Fruit fly (Drosophila melanogaster) whole organism, wandering third instar larva: ENCODE measurements around the gene CG9674.

Experiments used
- Abd-B ChIP-seq: fragments of >200 bp; optimal IDR thresholded peaks from 2 replicates; lab custom pipeline; 2017; ENCODE audit warnings: missing biosample characterization, missing genetic modification characterization
- CG32264 ChIP-seq: fragments of 200-800 bp; sonication (Bioruptor generic); optimal IDR thresholded peaks from 2 replicates; lab custom pipeline; 2016; ENCODE audit warnings: missing biosample characterization, missing genetic modification characterization
- CG9705 ChIP-seq: fragments of 200-800 bp; sonication (Bioruptor generic); optimal IDR thresholded peaks from 2 replicates; lab custom pipeline; 2018; ENCODE audit warnings: missing biosample characterization, mild to moderate bottlenecking, missing genetic modification characterization
- CrebA ChIP-seq: fragments of 200-800 bp; sonication (Bioruptor generic); optimal IDR thresholded peaks from 2 replicates; lab custom pipeline; 2016; ENCODE audit warnings: missing biosample characterization, mild to moderate bottlenecking, missing genetic modification characterization, borderline replicate concordance
- Dfd ChIP-seq: fragments of >200 bp; optimal IDR thresholded peaks from 2 replicates; lab custom pipeline; 2017; ENCODE audit warnings: missing biosample characterization, missing genetic modification characterization
- Dif ChIP-seq: fragments of 200-275, 200-300 bp; sonication (Bioruptor generic); optimal IDR thresholded peaks from 2 replicates; lab custom pipeline; 2018; ENCODE audit warnings: missing biosample characterization, missing genetic modification characterization; ENCODE audit not compliant: partially characterized antibody
- GATAd ChIP-seq: sonication (Bioruptor generic); optimal IDR thresholded peaks from 2 replicates; lab custom pipeline; 2016; ENCODE audit warnings: missing biosample characterization, missing genetic modification characterization
- HLH106 ChIP-seq: fragments of 200-800 bp; optimal IDR thresholded peaks from 3 replicates; lab custom pipeline; 2019; ENCODE audit warnings: missing biosample characterization, mild to moderate bottlenecking, missing genetic modification characterization, moderate library complexity
- Hnf4 ChIP-seq: fragments of 200-800 bp; sonication (Bioruptor generic); optimal IDR thresholded peaks from 2 replicates; lab custom pipeline; 2016; ENCODE audit warnings: missing biosample characterization, mild to moderate bottlenecking, missing genetic modification characterization
- Hr78 ChIP-seq: fragments of >200 bp; optimal IDR thresholded peaks from 2 replicates; lab custom pipeline; 2017; ENCODE audit warnings: missing biosample characterization, missing genetic modification characterization
- Hr83 ChIP-seq: fragments of 200-300 bp; sonication (Bioruptor generic); optimal IDR thresholded peaks from 2 replicates; lab custom pipeline; 2016; ENCODE audit warnings: missing biosample characterization, mild to moderate bottlenecking, missing genetic modification characterization, moderate library complexity; ENCODE audit not compliant: poor library complexity, severe bottlenecking
- Jra ChIP-seq: sonication (Bioruptor generic); optimal IDR thresholded peaks from 2 replicates; lab custom pipeline; 2016; ENCODE audit warnings: missing biosample characterization, missing genetic modification characterization
- Mio ChIP-seq: sonication (Bioruptor generic); optimal IDR thresholded peaks from 2 replicates; lab custom pipeline; 2016; ENCODE audit warnings: missing biosample characterization, missing genetic modification characterization
- Myc ChIP-seq: fragments of >200 bp; optimal IDR thresholded peaks from 2 replicates; lab custom pipeline; 2017
- N ChIP-seq: fragments of >200 bp; optimal IDR thresholded peaks from 2 replicates; lab custom pipeline; 2018; ENCODE audit warnings: missing biosample characterization, missing external identifiers, missing genetic modification characterization
- OdsH ChIP-seq: fragments of 200-800 bp; sonication (Bioruptor generic); optimal IDR thresholded peaks from 2 replicates; lab custom pipeline; 2016; ENCODE audit warnings: missing biosample characterization, mild to moderate bottlenecking, missing genetic modification characterization
- Rel ChIP-seq, 2 experiments: fragments of 200-800 bp; sonication (Bioruptor generic) in 1 of 2; optimal IDR thresholded peaks; 2 replicates in 1 of 2; 3 replicates in 1 of 2; lab custom pipeline; 2016 to 2019; ENCODE audit warnings: mild to moderate bottlenecking in 2 of 2, missing biosample characterization in 2 of 2, missing genetic modification characterization in 2 of 2, moderate library complexity in 1 of 2
- Sp1 ChIP-seq: fragments of 200-800 bp; sonication (Bioruptor generic); optimal IDR thresholded peaks from 3 replicates; lab custom pipeline; 2019; ENCODE audit warnings: missing biosample characterization, mild to moderate bottlenecking, missing genetic modification characterization, moderate library complexity
- Vsx2 ChIP-seq: fragments of 200-300, 225-300 bp; sonication (Bioruptor generic); optimal IDR thresholded peaks from 2 replicates; lab custom pipeline; 2018; ENCODE audit warnings: missing biosample characterization, missing genetic modification characterization; ENCODE audit not compliant: partially characterized antibody
- br ChIP-seq: fragments of 200-800 bp; sonication (Bioruptor generic); optimal IDR thresholded peaks from 2 replicates; lab custom pipeline; 2016; ENCODE audit warnings: missing biosample characterization, missing genetic modification characterization
- brk ChIP-seq: fragments of 200-800 bp; sonication (Bioruptor generic); optimal IDR thresholded peaks from 2 replicates; lab custom pipeline; 2016; ENCODE audit warnings: missing biosample characterization, mild to moderate bottlenecking, missing genetic modification characterization
- dl ChIP-seq, 2 experiments: fragments of 175-275, 200-275 bp in 1 of 2; fragments of 200-275 bp in 1 of 2; sonication (Bioruptor generic); optimal IDR thresholded peaks; lab custom pipeline; 2018; ENCODE audit warnings: mild to moderate bottlenecking in 2 of 2, missing biosample characterization in 2 of 2, missing genetic modification characterization in 2 of 2, moderate library complexity in 2 of 2; ENCODE audit not compliant: partially characterized antibody in 2 of 2, insufficient read depth in 1 of 2
- dsf ChIP-seq: sonication (Bioruptor generic); optimal IDR thresholded peaks from 2 replicates; lab custom pipeline; 2016; ENCODE audit warnings: missing biosample characterization, missing genetic modification characterization, borderline replicate concordance
- ey ChIP-seq: fragments of 200-800 bp; sonication (Bioruptor generic); optimal IDR thresholded peaks from 2 replicates; lab custom pipeline; 2016; ENCODE audit warnings: missing biosample characterization, missing genetic modification characterization
- foxo ChIP-seq, 2 experiments: fragments of 200-800 bp; sonication (Bioruptor generic); optimal IDR thresholded peaks; 2 replicates in 1 of 2; 3 replicates in 1 of 2; lab custom pipeline; 2016 to 2017; ENCODE audit warnings: missing biosample characterization in 2 of 2, missing genetic modification characterization in 2 of 2
- h ChIP-seq: fragments of 200-800 bp; sonication (Bioruptor generic); optimal IDR thresholded peaks from 3 replicates; lab custom pipeline; 2016; ENCODE audit warnings: missing biosample characterization, mild to moderate bottlenecking, missing genetic modification characterization
- jim ChIP-seq: fragments of 175-275, 200-325 bp; sonication (Bioruptor generic); optimal IDR thresholded peaks from 2 replicates; lab custom pipeline; 2016; ENCODE audit warnings: missing biosample characterization, mild to moderate bottlenecking, missing genetic modification characterization
- pan ChIP-seq: fragments of >200 bp; optimal IDR thresholded peaks from 2 replicates; lab custom pipeline; 2017
- rgr ChIP-seq: fragments of 200-800 bp; sonication (Bioruptor generic); optimal IDR thresholded peaks from 3 replicates; lab custom pipeline; 2016; ENCODE audit warnings: missing biosample characterization, mild to moderate bottlenecking, missing genetic modification characterization
- sage ChIP-seq: fragments of 200-800 bp; sonication (Bioruptor generic); optimal IDR thresholded peaks from 2 replicates; lab custom pipeline; 2016; ENCODE audit warnings: missing biosample characterization, mild to moderate bottlenecking, missing genetic modification characterization
- sv ChIP-seq: fragments of 200-800 bp; sonication (Bioruptor generic); optimal IDR thresholded peaks from 3 replicates; lab custom pipeline; 2016; ENCODE audit warnings: missing biosample characterization, missing genetic modification characterization
- tai ChIP-seq: sonication (Bioruptor generic); optimal IDR thresholded peaks from 2 replicates; lab custom pipeline; 2016; ENCODE audit warnings: missing biosample characterization, missing genetic modification characterization
- usp ChIP-seq: fragments of >200 bp; optimal IDR thresholded peaks from 2 replicates; lab custom pipeline; 2017; ENCODE audit warnings: missing biosample characterization, missing genetic modification characterization
- woc ChIP-seq: sonication (Bioruptor generic); optimal IDR thresholded peaks from 2 replicates; lab custom pipeline; 2016; ENCODE audit warnings: missing biosample characterization, mild to moderate bottlenecking, missing genetic modification characterization

Gene CG9674

DNA sequence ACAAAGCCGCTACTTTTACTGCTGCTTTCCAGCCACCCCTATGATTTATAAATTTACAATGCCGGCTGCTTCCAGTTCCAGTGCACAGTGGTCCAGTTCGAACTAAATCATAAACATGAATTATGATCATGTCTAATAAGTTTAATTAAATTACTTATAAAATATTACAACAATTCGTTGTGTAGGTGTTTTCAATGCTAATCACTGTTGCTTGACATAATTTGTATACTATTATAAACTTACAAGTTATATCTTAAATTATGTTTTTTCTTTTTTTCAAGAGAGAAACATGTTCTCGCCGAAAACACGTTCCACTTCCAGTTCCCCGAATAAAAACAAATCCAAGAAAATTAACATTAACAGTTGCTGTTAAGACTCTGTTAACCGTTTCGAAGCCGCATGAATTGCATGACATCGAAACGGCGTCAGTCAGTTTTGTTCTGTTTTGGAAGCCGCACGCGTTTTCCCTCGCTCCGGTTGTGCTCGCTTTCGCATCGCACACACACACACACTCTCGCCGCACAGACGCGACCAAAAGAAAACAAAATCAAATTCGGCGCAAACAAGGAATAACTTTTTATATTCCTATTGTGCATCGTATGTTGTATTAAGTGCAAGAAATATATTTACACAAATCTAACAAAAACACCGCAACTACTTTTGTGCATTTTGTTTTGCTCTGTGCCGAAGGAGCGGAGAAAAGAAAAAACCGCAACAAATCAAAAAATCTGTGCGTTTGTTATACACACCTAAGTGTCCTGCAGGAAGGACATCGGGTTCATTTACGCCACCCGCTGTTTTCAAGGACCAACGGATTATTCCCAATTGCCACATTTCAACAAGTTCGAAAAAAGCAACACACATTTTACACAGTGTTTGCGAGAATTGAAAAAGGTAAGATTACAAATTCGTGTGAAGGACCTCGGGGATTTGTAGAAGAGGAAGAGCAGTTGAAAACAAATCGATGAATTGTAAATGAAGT is 41.6 kb downstream of the CG9674 start, which contains the start of gene Nrt (continued):
- peak; percentile 21 for TF ChIP-seq h
- no peak for TF ChIP-seq Dfd
- TF ChIP-seq Sp1 = peak; percentile 64
- peak; percentile 4 for TF ChIP-seq HLH106 (tag; lab: Kevin White, UChicago)
- TF ChIP-seq br (GFP tag; lab: Kevin White, UChicago) = peak; percentile 3
- TF ChIP-seq OdsH (GFP tag; lab: Kevin White, UChicago) = peak; percentile 41
- no peak for TF ChIP-seq pan (lab: Kevin White, UChicago)
- TF ChIP-seq foxo (GFP tag; optimal IDR thresholded peaks at IDR 0.05; lab: Kevin White, UChicago) = peak in 1 of 2 experiments; percentile 46
- TF ChIP-seq Dif (GFP tag; lab: Kevin White, UChicago) = peak; percentile 46
- no peak for TF ChIP-seq N (GFP tag; lab: Kevin White, UChicago)

DNA sequence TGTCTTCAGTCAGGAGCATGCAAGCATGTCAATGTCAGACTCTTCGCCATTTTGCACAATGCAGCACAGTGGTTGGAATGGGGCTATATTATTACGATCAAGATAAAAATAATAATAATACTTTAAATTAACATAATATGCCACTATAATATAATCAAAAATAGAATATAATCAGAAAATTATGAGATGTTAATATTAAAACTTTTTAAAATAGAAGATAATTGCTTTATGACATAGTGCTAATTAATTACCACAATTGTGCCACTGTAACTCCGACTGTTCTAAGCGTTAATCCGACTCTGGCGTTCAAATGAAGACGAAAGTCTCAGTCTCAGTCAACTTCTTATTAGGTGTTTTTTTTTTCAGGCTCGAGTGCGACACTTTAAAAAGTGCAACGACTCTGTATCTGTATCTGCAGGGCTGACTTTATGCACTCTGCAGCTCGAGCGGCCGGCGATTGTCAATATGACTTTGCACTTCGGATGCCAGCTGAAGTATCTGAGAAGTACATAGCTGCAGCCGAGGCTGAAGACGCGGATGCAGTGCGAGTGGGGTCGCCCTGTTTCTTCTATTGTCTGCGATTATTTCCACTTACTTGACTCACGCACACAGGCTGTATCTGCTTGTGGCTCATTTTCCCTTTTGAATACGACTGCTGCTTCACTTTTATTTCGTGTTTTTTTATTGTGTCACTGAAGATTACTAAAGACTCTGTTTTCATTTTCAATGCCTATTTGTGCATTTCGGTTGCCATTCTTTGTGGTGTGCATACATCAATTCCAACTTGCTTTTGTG is 45.1 kb downstream of the CG9674 start:
- TF ChIP-seq Hr78 (GFP tag; lab: Kevin White, UChicago) (no peak), usp (no peak), Dfd (no peak)
- TF ChIP-seq, all 38 proteins: peak for 0

DNA sequence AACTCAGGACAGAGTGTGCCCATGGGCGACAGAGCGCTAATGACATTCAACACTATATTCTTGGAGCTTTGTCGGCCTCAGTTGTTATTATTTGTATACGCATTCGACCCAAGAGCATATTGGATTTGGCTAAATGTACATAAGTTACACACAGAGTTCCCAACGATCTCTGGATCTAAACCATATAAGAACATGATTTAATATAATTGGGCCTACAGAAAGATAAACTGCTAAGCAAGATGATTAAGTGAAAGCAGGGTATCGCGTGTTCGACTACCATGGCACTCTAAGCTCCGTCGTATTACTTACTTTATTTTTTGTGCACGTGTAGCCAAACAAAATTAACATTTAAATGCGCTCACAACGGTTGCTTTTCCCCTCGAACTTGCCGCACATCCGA is 47.3 kb downstream of the CG9674 start:
- no peak for TF ChIP-seq CG32264 (GFP tag; lab: Kevin White, UChicago)
- TF ChIP-seq foxo (GFP tag; optimal IDR thresholded peaks at IDR 0.05; lab: Kevin White, UChicago) = no peak
- no peak for TF ChIP-seq Abd-B (GFP tag; lab: Kevin White, UChicago)
- TF ChIP-seq sage (GFP tag; lab: Kevin White, UChicago) = no peak
- TF ChIP-seq GATAd (GFP tag; lab: Kevin White, UChicago) = no peak

DNA sequence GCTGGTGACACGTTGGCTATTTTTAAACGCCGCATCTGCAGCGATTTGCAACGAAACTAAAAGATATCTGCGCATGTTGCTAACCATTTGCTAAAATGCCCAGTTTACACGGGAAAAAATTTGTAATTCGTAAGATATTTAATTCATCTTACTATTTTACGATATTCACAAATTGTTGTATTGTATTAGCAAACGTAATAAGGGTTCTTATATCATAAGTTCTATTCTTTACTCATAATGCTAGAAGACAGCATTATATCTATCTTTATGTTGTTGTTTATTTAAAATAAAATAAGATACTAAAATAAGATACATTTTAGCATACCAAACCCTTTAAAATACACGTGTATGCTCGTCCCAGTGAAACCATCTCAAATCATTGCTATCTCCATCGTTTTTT is 48.0 kb downstream of the CG9674 start:
- TF ChIP-seq jim (GFP tag; lab: Kevin White, UChicago) (no peak), OdsH (GFP tag; lab: Kevin White, UChicago) (no peak), CG9705 (GFP tag; lab: Kevin White, UChicago) (no peak), Dif (GFP tag; lab: Kevin White, UChicago) (no peak), rgr (GFP tag; lab: Kevin White, UChicago) (no peak), Rel (GFP tag; optimal IDR thresholded peaks at IDR 0.05; lab: Kevin White, UChicago) (no peak), Rel (tag; optimal IDR thresholded peaks at IDR 0.05; lab: Kevin White, UChicago) (no peak), Myc (lab: Kevin White, UChicago) (no peak), ey (no peak)
- TF ChIP-seq, all 38 proteins: peak for 0

- TF ChIP-seq Dfd = no peak
- TF ChIP-seq br (GFP tag; lab: Kevin White, UChicago) = peak; percentile 67
- peak; percentile 83 for TF ChIP-seq h
- TF ChIP-seq Hr83 (GFP tag; lab: Kevin White, UChicago) = no peak
- TF ChIP-seq dl (GFP tag; optimal IDR thresholded peaks at IDR 0.05; lab: Kevin White, UChicago; ENCODE audit: insufficient read depth in 1 of 2, partially characterized antibody in 2 of 2) = no peak
- no peak for TF ChIP-seq Dif (GFP tag; lab: Kevin White, UChicago)
- peak; percentile 41 for TF ChIP-seq CG32264 (GFP tag; lab: Kevin White, UChicago)
- TF ChIP-seq Rel (GFP tag; optimal IDR thresholded peaks at IDR 0.05; lab: Kevin White, UChicago) = no peak
- TF ChIP-seq Rel (tag; optimal IDR thresholded peaks at IDR 0.05; lab: Kevin White, UChicago) = peak; percentile 4
- no peak for TF ChIP-seq Vsx2 (GFP tag; lab: Kevin White, UChicago)
- TF ChIP-seq dsf = no peak
- TF ChIP-seq N (GFP tag; lab: Kevin White, UChicago) = no peak
- TF ChIP-seq Sp1 = peak; percentile 44
- no peak for TF ChIP-seq Hr78 (GFP tag; lab: Kevin White, UChicago)
- peak; percentile 34 for TF ChIP-seq sage (GFP tag; lab: Kevin White, UChicago)
- TF ChIP-seq ey = peak; percentile 50
- TF ChIP-seq CG9705 (GFP tag; lab: Kevin White, UChicago) = peak; percentile 58
- no peak for TF ChIP-seq pan (lab: Kevin White, UChicago)
- peak; percentile 53 for TF ChIP-seq Hnf4 (GFP tag; lab: Kevin White, UChicago)
- peak; percentile 67 for TF ChIP-seq woc (GFP tag; lab: Kevin White, UChicago)
- TF ChIP-seq rgr (GFP tag; lab: Kevin White, UChicago) = peak; percentile 55
- TF ChIP-seq sv (GFP tag; lab: Kevin White, UChicago) = no peak
- TF ChIP-seq usp = no peak
- no peak for TF ChIP-seq CrebA
- no peak for TF ChIP-seq brk (GFP tag; lab: Kevin White, UChicago)
- TF ChIP-seq Mio (GFP tag; lab: Kevin White, UChicago) = no peak
- no peak for TF ChIP-seq Abd-B (GFP tag; lab: Kevin White, UChicago)
- peak; percentile 71 for TF ChIP-seq HLH106 (tag; lab: Kevin White, UChicago)
- TF ChIP-seq Jra = peak; percentile 2
- no peak for TF ChIP-seq tai (GFP tag; lab: Kevin White, UChicago)
These were observed 48.9 kb downstream of the CG9674 start for dm6 chr3L:16758504-16759109.
